2 fruit fly cellular contexts compared by ENCODE assay signal in genomic region chr2L:17227102-17227501, dm6.
TF ChIP-seq lines count a peak whose summit lies in the region.

No protein-coding gene starts in this region.

- TF ChIP-seq CTCF in whole organism, embryonic (GFP tag; optimal IDR thresholded peaks at IDR 0.05; lab: Kevin White, UChicago) = no peak

TF ChIP-seq in whole organism, embryonic, 481 proteins besides CTCF, POLR2A, EP300 and RAD21:
- TF ChIP-seq sens (GFP tag; lab: Kevin White, UChicago) = peak; percentile 57
- TF ChIP-seq Blimp-1 (GFP tag; optimal IDR thresholded peaks at IDR 0.05; lab: Kevin White, UChicago) = peak; percentile 19
- no peak for TF ChIP-seq CG15073 (GFP tag; optimal IDR thresholded peaks at IDR 0.05; lab: Kevin White, UChicago)
- TF ChIP-seq D19A (tag; optimal IDR thresholded peaks at IDR 0.05; lab: Kevin White, UChicago) = peak; percentile 20
- TF ChIP-seq MESR4 (GFP tag; optimal IDR thresholded peaks at IDR 0.05; lab: Kevin White, UChicago) = no peak
- peak; percentile 70 for TF ChIP-seq twi (tag; optimal IDR thresholded peaks at IDR 0.05; lab: Kevin White, UChicago)
- TF ChIP-seq pros (GFP tag; optimal IDR thresholded peaks at IDR 0.05; lab: Kevin White, UChicago) = peak; percentile 31
- TF ChIP-seq Sox102F (GFP tag; optimal IDR thresholded peaks at IDR 0.05; lab: Kevin White, UChicago) = peak; percentile 7
- TF ChIP-seq kah (GFP tag; optimal IDR thresholded peaks at IDR 0.05; lab: Kevin White, UChicago) = peak; percentile 92
- no peak for TF ChIP-seq CG18262 (tag; optimal IDR thresholded peaks at IDR 0.05; lab: Kevin White, UChicago)
- no peak for TF ChIP-seq Nf-YA (GFP tag; IDR thresholded peaks at IDR 0.05; lab: Robert Waterston, UW)
- TF ChIP-seq crol (GFP tag; IDR thresholded peaks at IDR 0.05; lab: Robert Waterston, UW) = peak; percentile 80
- peak; percentile 51 for TF ChIP-seq dmrt11E (tag; optimal IDR thresholded peaks at IDR 0.05; lab: Kevin White, UChicago)
- peak; percentile 22; the same call in 1 of the 3 replicates for TF ChIP-seq CG2199 (GFP tag; IDR thresholded peaks at IDR 0.05; lab: Robert Waterston, UW)
- TF ChIP-seq pho (GFP tag; optimal IDR thresholded peaks at IDR 0.05; lab: Kevin White, UChicago) = no peak
TF ChIP-seq in whole organism, embryonic: peak in this region for 10.

TF ChIP-seq in whole organism, prepupa, 60 proteins besides CTCF, POLR2A, EP300 and RAD21:
- TF ChIP-seq Sox14 (GFP tag; optimal IDR thresholded peaks at IDR 0.05; lab: Kevin White, UChicago) (no peak), Eip78C (GFP tag; lab: Kevin White, UChicago) (peak; percentile 26)
TF ChIP-seq in whole organism, prepupa: peak in this region for 1.

Comparison
In these comparisons a context has a peak if more than half of its experiments do, and no peak if none do; other contexts are left out.
1. Of the 7 proteins assayed by ChIP-seq in both whole organism, embryonic and whole organism, prepupa: peak only in whole organism, embryonic: Blimp-1 and Sox102F; only in whole organism, prepupa: none; in both: none; in neither: 5.